Worm (Caenorhabditis elegans) whole organism, late embryonic: ENCODE data around the gene B0218.5.
A peak's percentile ranks its signal among the peaks of the same experiment; 100 is the strongest.

Experiments
- C08G9.2 ChIP-seq: sonication (generic microtip); optimal IDR thresholded peaks from 2 replicates; lab custom pipeline; 2016; ENCODE audit warnings: mild to moderate bottlenecking, missing genetic modification characterization, moderate library complexity, missing compliant biosample characterization
- F13H6.1 ChIP-seq: sonication (generic microtip); optimal IDR thresholded peaks from 2 replicates; lab custom pipeline; 2016; ENCODE audit warnings: missing genetic modification characterization, missing compliant biosample characterization
- K09A11.1 ChIP-seq: sonication (generic microtip); optimal IDR thresholded peaks from 2 replicates; lab custom pipeline; 2017; ENCODE audit warnings: antibody characterized with exemption, mild to moderate bottlenecking, missing genetic modification characterization, missing compliant biosample characterization; ENCODE audit not compliant: insufficient read depth
- T23F11.4 ChIP-seq: fragments of 200-800 bp; sonication (Bioruptor generic); optimal IDR thresholded peaks from 2 replicates; lab custom pipeline; 2018; ENCODE audit warnings: mild to moderate bottlenecking, missing genetic modification characterization, missing compliant biosample characterization
- Y22D7AL.16 ChIP-seq: sonication (generic microtip); optimal IDR thresholded peaks from 2 replicates; lab custom pipeline; 2016; ENCODE audit warnings: missing genetic modification characterization, missing compliant biosample characterization
- ahr-1 ChIP-seq: sonication (generic microtip); optimal IDR thresholded peaks from 2 replicates; lab custom pipeline; 2016; ENCODE audit warnings: missing genetic modification characterization, missing compliant biosample characterization
- ama-1 ChIP-seq: fragments of 150-350 bp; optimal IDR thresholded peaks from 2 replicates; lab custom pipeline; 2014
- ceh-14 ChIP-seq: sonication (generic microtip); optimal IDR thresholded peaks from 2 replicates; lab custom pipeline; 2016; ENCODE audit warnings: missing genotype, missing genetic modification characterization, missing compliant biosample characterization
- ceh-19 ChIP-seq: fragments of 200-800 bp; sonication (Bioruptor generic); optimal IDR thresholded peaks from 2 replicates; lab custom pipeline; 2018; ENCODE audit warnings: mild to moderate bottlenecking, missing genetic modification characterization, missing compliant biosample characterization
- ceh-22 ChIP-seq: sonication (generic microtip); optimal IDR thresholded peaks from 2 replicates; lab custom pipeline; 2017; ENCODE audit warnings: missing biosample characterization, missing genetic modification characterization
- ceh-24 ChIP-seq: sonication (generic microtip); optimal IDR thresholded peaks from 2 replicates; lab custom pipeline; 2016; ENCODE audit warnings: mild to moderate bottlenecking, missing genetic modification characterization, missing compliant biosample characterization
- ceh-30 ChIP-seq: fragments of 150-350 bp; optimal IDR thresholded peaks from 2 replicates; lab custom pipeline; 2014; ENCODE audit warnings: missing biosample characterization, missing genetic modification characterization
- ceh-48 ChIP-seq: sonication (generic microtip); optimal IDR thresholded peaks from 2 replicates; lab custom pipeline; 2016; ENCODE audit warnings: missing genetic modification characterization, inconsistent platforms, missing compliant biosample characterization
- ceh-6 ChIP-seq: fragments of 200-800 bp; sonication (Bioruptor generic); optimal IDR thresholded peaks from 2 replicates; lab custom pipeline; 2018; ENCODE audit warnings: mild to moderate bottlenecking, missing genetic modification characterization, missing compliant biosample characterization
- dve-1 ChIP-seq: sonication (generic microtip); optimal IDR thresholded peaks from 2 replicates; lab custom pipeline; 2017; ENCODE audit warnings: antibody characterized with exemption, mild to moderate bottlenecking, missing genetic modification characterization, missing compliant biosample characterization
- elt-2 ChIP-seq: sonication (generic microtip); optimal IDR thresholded peaks from 2 replicates; lab custom pipeline; 2016; ENCODE audit warnings: missing genetic modification reagents, missing genetic modification characterization, missing compliant biosample characterization
- ets-4 ChIP-seq: sonication (generic microtip); optimal IDR thresholded peaks from 2 replicates; lab custom pipeline; 2016; ENCODE audit warnings: missing genetic modification characterization, missing compliant biosample characterization
- fax-1 ChIP-seq: sonication (generic microtip); optimal IDR thresholded peaks from 2 replicates; lab custom pipeline; 2016; ENCODE audit warnings: missing genotype, missing genetic modification characterization, missing compliant biosample characterization
- fkh-6 ChIP-seq: sonication (generic microtip); optimal IDR thresholded peaks from 2 replicates; lab custom pipeline; 2016; ENCODE audit warnings: missing genetic modification characterization, missing compliant biosample characterization
- gmeb-2 ChIP-seq: sonication (generic microtip); optimal IDR thresholded peaks from 2 replicates; lab custom pipeline; 2016; ENCODE audit warnings: missing genetic modification characterization, inconsistent platforms, missing compliant biosample characterization
- hlh-6 ChIP-seq: sonication (generic microtip); optimal IDR thresholded peaks from 2 replicates; lab custom pipeline; 2016; ENCODE audit warnings: missing genotype, missing genetic modification characterization, missing compliant biosample characterization
- hlh-8 ChIP-seq: sonication (generic microtip); optimal IDR thresholded peaks from 2 replicates; lab custom pipeline; 2016; ENCODE audit warnings: missing genotype, missing genetic modification characterization, missing compliant biosample characterization
- lin-11 ChIP-seq: fragments of 200-800 bp; sonication (Bioruptor generic); optimal IDR thresholded peaks from 2 replicates; lab custom pipeline; 2018; ENCODE audit warnings: mild to moderate bottlenecking, missing genetic modification characterization, missing compliant biosample characterization
- madf-2 ChIP-seq: sonication (generic microtip); optimal IDR thresholded peaks from 2 replicates; lab custom pipeline; 2017; ENCODE audit warnings: missing genetic modification characterization, missing compliant biosample characterization
- mec-3 ChIP-seq: sonication (generic microtip); optimal IDR thresholded peaks from 2 replicates; lab custom pipeline; 2016; ENCODE audit warnings: borderline replicate concordance, missing genetic modification characterization, missing compliant biosample characterization
- nfya-1 ChIP-seq: sonication (generic microtip); optimal IDR thresholded peaks from 2 replicates; lab custom pipeline; 2017; ENCODE audit warnings: missing genetic modification characterization, mild to moderate bottlenecking, missing compliant biosample characterization, antibody characterized with exemption, moderate library complexity
- nhr-11 ChIP-seq: fragments of 150-350 bp; optimal IDR thresholded peaks from 2 replicates; lab custom pipeline; 2014; ENCODE audit warnings: missing biosample characterization, missing genetic modification characterization
- npax-4 ChIP-seq: sonication (generic microtip); optimal IDR thresholded peaks from 2 replicates; lab custom pipeline; 2016; ENCODE audit warnings: missing genetic modification characterization, missing compliant biosample characterization
- pag-3 ChIP-seq: sonication (generic microtip); optimal IDR thresholded peaks from 2 replicates; lab custom pipeline; 2016; ENCODE audit warnings: missing compliant biosample characterization, missing genetic modification characterization, borderline replicate concordance
- pat-9 ChIP-seq: fragments of 200-800 bp; sonication (Bioruptor generic); optimal IDR thresholded peaks from 2 replicates; lab custom pipeline; 2018; ENCODE audit warnings: mild to moderate bottlenecking, missing genetic modification characterization, moderate library complexity, missing compliant biosample characterization
- pha-4 ChIP-seq: fragments of 150-350 bp; optimal IDR thresholded peaks from 2 replicates; lab custom pipeline; 2018; ENCODE audit warnings: missing biosample characterization, missing genetic modification reagents, missing genetic modification characterization
- pqm-1 ChIP-seq: sonication (generic microtip); optimal IDR thresholded peaks from 2 replicates; lab custom pipeline; 2016; ENCODE audit warnings: missing genetic modification characterization, missing compliant biosample characterization
- pros-1 ChIP-seq: fragments of 150-350 bp; optimal IDR thresholded peaks from 2 replicates; lab custom pipeline; 2014; ENCODE audit warnings: missing biosample characterization, missing genetic modification reagents, missing genetic modification characterization
- ref-2 ChIP-seq: sonication (generic microtip); optimal IDR thresholded peaks from 2 replicates; lab custom pipeline; 2016; ENCODE audit warnings: missing genetic modification characterization, missing compliant biosample characterization
- sdc-2 ChIP-seq: sonication (generic microtip); optimal IDR thresholded peaks from 2 replicates; lab custom pipeline; 2016; ENCODE audit warnings: missing genotype, missing genetic modification characterization, missing compliant biosample characterization
- sox-4 ChIP-seq: sonication (generic microtip); optimal IDR thresholded peaks from 2 replicates; lab custom pipeline; 2017; ENCODE audit warnings: mild to moderate bottlenecking, missing genetic modification characterization, inconsistent platforms, missing compliant biosample characterization
- syd-9 ChIP-seq: sonication (generic microtip); optimal IDR thresholded peaks from 2 replicates; lab custom pipeline; 2016; ENCODE audit warnings: mild to moderate bottlenecking, missing genetic modification characterization, moderate library complexity, missing compliant biosample characterization
- tbx-2 ChIP-seq: sonication (generic microtip); optimal IDR thresholded peaks from 2 replicates; lab custom pipeline; 2016; ENCODE audit warnings: missing genetic modification characterization, missing compliant biosample characterization
- tbx-7 ChIP-seq: sonication (generic microtip); optimal IDR thresholded peaks from 2 replicates; lab custom pipeline; 2016; ENCODE audit warnings: missing genotype, missing genetic modification characterization, missing compliant biosample characterization
- ttx-3 ChIP-seq: sonication (generic microtip); optimal IDR thresholded peaks from 2 replicates; lab custom pipeline; 2016; ENCODE audit warnings: missing genetic modification reagents, missing genetic modification characterization, missing compliant biosample characterization
- unc-3 ChIP-seq, 2 experiments: fragments of 200-800 bp in 1 of 2; sonication (Bioruptor generic) in 1 of 2; sonication (generic microtip) in 1 of 2; conservative IDR thresholded peaks in 1 of 2; optimal IDR thresholded peaks in 1 of 2; 2 replicates each; pipeline versions ENCODE4 v1.3.6 to Lab custom; 2016 to 2022; ENCODE audit warnings: missing compliant biosample characterization in 2 of 2, missing genetic modification characterization in 2 of 2, missing genetic modification reagents in 1 of 2
- ztf-16 ChIP-seq: sonication (generic microtip); optimal IDR thresholded peaks from 2 replicates; lab custom pipeline; 2017; ENCODE audit warnings: missing genetic modification characterization, missing compliant biosample characterization

Gene B0218.5

DNA sequence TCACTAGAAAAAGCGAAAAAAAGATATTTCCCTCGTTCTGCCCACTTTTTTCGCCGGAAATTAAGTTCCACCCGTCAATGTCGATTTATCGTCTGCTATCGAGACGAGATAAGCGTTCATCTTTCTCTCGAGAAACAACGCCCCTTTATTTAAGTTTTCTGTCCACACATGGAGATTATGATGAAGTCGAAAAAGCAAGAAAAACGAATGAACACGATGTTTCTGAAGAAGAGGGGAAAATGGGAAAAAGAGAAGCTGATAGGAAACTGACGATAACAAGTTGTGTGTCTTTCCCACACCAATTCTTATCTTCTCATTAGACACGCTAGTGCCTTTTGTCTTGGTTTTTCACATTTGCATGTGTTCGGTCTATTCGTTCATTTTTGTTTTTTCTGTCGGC lies 17.7 kb upstream of the B0218.5 start:
- TF ChIP-seq elt-2 (tag; lab: Kevin White, UChicago) (peak; percentile 48), ceh-19 (no peak), hlh-6 (no peak), sdc-2 (tag; lab: Kevin White, UChicago) (no peak), tbx-7 (no peak), ceh-6 (no peak), gmeb-2 (tag; lab: Kevin White, UChicago) (no peak)

DNA sequence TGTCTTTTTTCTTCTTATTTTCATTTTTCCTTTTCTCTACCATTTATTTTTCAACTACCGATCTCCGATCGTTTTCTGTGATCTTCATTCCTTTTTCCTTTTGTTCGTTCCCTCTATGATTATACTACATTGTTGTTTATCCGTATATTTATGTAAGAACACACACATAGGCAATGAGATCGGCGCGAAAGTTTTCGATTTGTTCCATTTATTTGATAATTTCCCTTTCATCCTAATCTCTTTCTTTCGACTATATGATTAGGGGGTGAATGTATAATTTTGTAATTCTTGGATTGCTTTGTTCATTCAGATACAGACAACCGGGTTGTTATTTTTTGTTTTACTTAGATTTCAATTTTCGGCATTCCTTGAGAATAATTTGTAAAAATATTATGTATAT lies 16.5 kb upstream of the B0218.5 start:
- no peak for TF ChIP-seq C08G9.2
- TF ChIP-seq, all 69 proteins: peak for 0

DNA sequence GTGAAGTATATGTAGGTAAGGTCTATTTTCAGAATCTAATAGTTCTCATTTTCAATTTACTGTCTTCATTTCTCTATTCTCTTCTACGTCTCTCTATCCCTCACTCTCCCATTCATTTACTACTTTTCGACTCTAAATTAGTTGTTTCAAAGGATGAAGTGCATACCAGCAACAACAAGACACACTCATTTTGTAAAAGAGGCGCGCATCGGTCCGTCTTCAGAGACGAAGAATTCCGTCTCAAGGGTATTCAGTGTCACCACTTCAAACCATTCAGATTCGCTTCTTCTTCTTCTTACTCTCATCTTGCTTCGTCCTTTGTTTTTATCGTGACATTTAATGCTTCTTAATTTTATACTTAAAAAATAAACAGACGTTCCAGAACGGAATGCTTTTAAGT lies 14.3 kb upstream of the B0218.5 start:
- no peak for TF ChIP-seq ceh-24 (tag; lab: Kevin White, UChicago)
- no peak for TF ChIP-seq ref-2
- TF ChIP-seq madf-2 (tag; lab: Kevin White, UChicago), result no peak
- no peak for TF ChIP-seq syd-9 (tag; lab: Kevin White, UChicago)
- no peak for TF ChIP-seq ama-1 (lab: Kevin White, UChicago)
- no peak for TF ChIP-seq ceh-22
- no peak for TF ChIP-seq ztf-16 (tag; lab: Kevin White, UChicago)
- no peak for TF ChIP-seq Y22D7AL.16 (tag; lab: Kevin White, UChicago)
- no peak for TF ChIP-seq fkh-6 (tag; lab: Kevin White, UChicago)
- no peak for TF ChIP-seq pqm-1 (tag; lab: Kevin White, UChicago)

DNA sequence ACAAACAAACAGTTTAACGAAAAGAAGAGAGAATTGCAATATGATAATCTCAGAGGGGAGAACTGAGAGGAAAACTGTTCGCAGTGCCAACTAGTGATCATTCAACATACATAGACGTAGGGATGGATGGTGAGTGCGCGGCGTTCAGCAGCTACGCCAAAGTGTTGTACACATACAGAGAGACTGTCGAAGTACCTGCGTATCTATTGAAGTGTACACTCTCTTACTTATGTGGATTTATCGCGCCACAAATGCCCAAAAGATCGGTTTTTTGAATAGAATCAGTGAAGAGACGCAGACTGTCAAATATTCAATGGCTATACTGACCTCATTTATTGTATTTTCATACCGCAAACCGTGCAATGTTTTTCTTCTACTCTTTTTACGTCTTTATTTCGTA lies 13.2 kb upstream of the B0218.5 start:
- TF ChIP-seq ref-2 (peak; percentile 7), npax-4 (tag; lab: Kevin White, UChicago) (no peak), ceh-48 (no peak), sox-4 (tag; lab: Kevin White, UChicago) (no peak), dve-1 (tag; lab: Kevin White, UChicago) (peak; percentile 25), nhr-11 (tag; lab: Kevin White, UChicago) (no peak), ceh-30 (tag; lab: Kevin White, UChicago) (no peak), F13H6.1 (tag; lab: Kevin White, UChicago) (no peak), Y22D7AL.16 (tag; lab: Kevin White, UChicago) (no peak)
- TF ChIP-seq, all 69 proteins: peak for 2

DNA sequence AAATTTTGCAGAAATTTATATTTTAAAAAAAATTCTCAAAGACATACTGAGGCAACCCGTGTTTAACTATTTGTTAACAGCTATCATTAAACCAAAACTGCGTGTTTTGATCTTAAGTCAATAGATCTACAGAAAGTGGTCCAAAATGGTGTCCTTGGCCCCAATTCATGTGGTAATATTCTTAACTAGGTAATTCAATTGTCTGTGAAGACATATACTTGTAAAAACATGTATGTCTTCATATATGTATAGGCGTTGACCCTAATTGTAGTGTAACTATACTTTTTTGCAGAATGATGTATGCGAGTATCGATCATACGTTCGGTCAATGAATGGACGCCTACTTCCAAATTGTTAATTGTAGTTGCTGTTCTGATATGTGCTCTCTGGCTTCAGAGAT lies 12.6 kb upstream of the B0218.5 start, which contains the start of gene C07G1.15:
C07G1.15 (plus strand) TSS at position 301 of the 400 bp plus-strand sequence.
- TF ChIP-seq pag-3 (tag; lab: Kevin White, UChicago) (no peak), ets-4 (tag; lab: Kevin White, UChicago) (no peak), ahr-1 (tag; lab: Kevin White, UChicago) (no peak), ceh-14 (tag; lab: Kevin White, UChicago) (no peak), pat-9 (tag; lab: Kevin White, UChicago) (no peak), ztf-16 (tag; lab: Kevin White, UChicago) (no peak), ceh-48 (no peak), ttx-3 (tag; lab: Kevin White, UChicago) (no peak)
- TF ChIP-seq, all 69 proteins: peak for 0

DNA sequence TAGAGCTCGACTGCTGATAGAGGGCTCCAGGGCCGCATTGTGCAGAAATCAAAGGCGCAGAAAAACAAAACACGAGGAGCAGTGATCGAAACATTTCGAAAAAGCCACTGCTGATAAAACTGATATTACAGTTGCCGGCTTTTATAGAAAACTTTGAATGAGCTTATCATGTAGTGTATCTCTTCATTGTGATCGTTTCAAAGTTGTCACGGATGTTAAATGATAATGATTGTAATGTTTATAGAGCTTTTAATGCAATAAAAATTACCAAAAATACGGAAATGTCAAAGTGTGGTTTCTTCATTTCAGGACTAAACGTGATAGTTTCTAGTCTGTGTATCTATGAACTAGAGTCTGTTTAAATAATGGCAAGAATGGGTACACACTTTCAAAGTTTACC lies 11.6 kb upstream of the B0218.5 start, which contains the start of gene clec-52:
clec-52 (minus strand) TSS at position 101 of the 400 bp plus-strand sequence.
- TF ChIP-seq hlh-8 (tag; lab: Kevin White, UChicago) (no peak), pha-4 (tag; lab: Kevin White, UChicago) (no peak), nfya-1 (tag; lab: Kevin White, UChicago) (no peak), ref-2 (no peak), ceh-30 (tag; lab: Kevin White, UChicago) (no peak), unc-3 (GFP tag; conservative IDR thresholded peaks at IDR 0.05; lab: Robert Waterston, UW) (no peak), unc-3 (tag; optimal IDR thresholded peaks at IDR 0.05; lab: Kevin White, UChicago) (no peak), ceh-24 (tag; lab: Kevin White, UChicago) (no peak), fax-1 (tag; lab: Kevin White, UChicago) (no peak), lin-11 (tag; lab: Kevin White, UChicago) (no peak), pros-1 (tag; lab: Kevin White, UChicago) (no peak), K09A11.1 (tag; lab: Kevin White, UChicago) (no peak), pag-3 (tag; lab: Kevin White, UChicago) (no peak), ceh-6 (no peak), elt-2 (tag; lab: Kevin White, UChicago) (no peak), mec-3 (tag; lab: Kevin White, UChicago) (no peak), tbx-2 (tag; lab: Kevin White, UChicago) (no peak), dve-1 (tag; lab: Kevin White, UChicago) (no peak), T23F11.4 (GFP tag; lab: Kevin White, UChicago) (no peak), pat-9 (tag; lab: Kevin White, UChicago) (no peak), nhr-11 (tag; lab: Kevin White, UChicago) (no peak)
- TF ChIP-seq, all 69 proteins: peak for 0
